Worm (Caenorhabditis elegans) whole organism, young adult: ENCODE results near the gene ubc-19.

Experiments
- B0261.1 ChIP-seq: sonication (generic microtip); optimal IDR thresholded peaks from 2 replicates; lab custom pipeline; 2016; ENCODE audit warnings: mild to moderate bottlenecking, missing genetic modification characterization, moderate library complexity, missing compliant biosample characterization
- C06A6.2 ChIP-seq: fragments of 200-800 bp; sonication (Bioruptor generic); conservative IDR thresholded peaks from 2 replicates; pipeline ENCODE4 v1.3.6; 2022; ENCODE audit warnings: missing genetic modification characterization, missing compliant biosample characterization
- D2030.7 ChIP-seq: fragments of 200-800 bp; sonication (Bioruptor generic); IDR thresholded peaks from 2 replicates; pipeline ENCODE4 v1.3.6; 2022; ENCODE audit warnings: missing genetic modification reagents, missing genetic modification characterization, missing compliant biosample characterization
- F33H1.4 ChIP-seq: fragments of 200-800 bp; sonication (Bioruptor generic); IDR thresholded peaks from 2 replicates; pipeline ENCODE4 v1.3.6; 2022; ENCODE audit warnings: missing genetic modification reagents, missing genetic modification characterization, missing compliant biosample characterization
- F39B2.1 ChIP-seq: fragments of 200-800 bp; sonication (Bioruptor generic); IDR thresholded peaks from 2 replicates; pipeline ENCODE4 v1.3.6; 2022; ENCODE audit warnings: missing genetic modification reagents, missing genetic modification characterization, missing compliant biosample characterization
- F49E8.2 ChIP-seq: sonication (generic microtip); optimal IDR thresholded peaks from 3 replicates; lab custom pipeline; 2017; ENCODE audit warnings: missing genetic modification characterization, mild to moderate bottlenecking, missing compliant biosample characterization, antibody characterized with exemption, moderate library complexity; ENCODE audit not compliant: insufficient read depth
- Y53G8AR.9 ChIP-seq: fragments of 200-800 bp; sonication (Bioruptor generic); conservative IDR thresholded peaks from 2 replicates; pipeline ENCODE4 v1.3.6; 2022; ENCODE audit warnings: missing genetic modification reagents, missing genetic modification characterization, missing compliant biosample characterization
- ama-1 ChIP-seq, 3 experiments: fragments of 150-350 bp in 1 of 3; sonication (generic microtip) in 2 of 3; optimal IDR thresholded peaks; 2 replicates each; lab custom pipeline; 2014 to 2018; ENCODE audit warnings: missing biosample characterization in 2 of 3, missing genetic modification characterization in 2 of 3, missing genetic modification reagents in 2 of 3
- aptf-3 ChIP-seq: fragments of 200-800 bp; sonication (Bioruptor generic); IDR thresholded peaks from 2 replicates; pipeline ENCODE4 v1.3.6; 2022; ENCODE audit warnings: missing genetic modification characterization, missing compliant biosample characterization
- attf-5 ChIP-seq: fragments of 200-800 bp; sonication (Bioruptor generic); optimal IDR thresholded peaks from 2 replicates; lab custom pipeline; 2018; ENCODE audit warnings: mild to moderate bottlenecking, missing genetic modification characterization, missing compliant biosample characterization
- bed-1 ChIP-seq: fragments of 200-800 bp; sonication (Bioruptor generic); IDR thresholded peaks from 2 replicates; pipeline ENCODE4 v1.3.6; 2022; ENCODE audit warnings: missing genetic modification reagents, missing genetic modification characterization, missing compliant biosample characterization
- ccch-3 ChIP-seq: fragments of 200-800 bp; sonication (Bioruptor generic); optimal IDR thresholded peaks from 2 replicates; lab custom pipeline; 2018; ENCODE audit warnings: mild to moderate bottlenecking, missing genetic modification characterization, missing compliant biosample characterization
- ceh-58 ChIP-seq: fragments of 200-800 bp; sonication (Bioruptor generic); IDR thresholded peaks from 2 replicates; pipeline ENCODE4 v1.3.6; 2022; ENCODE audit warnings: missing genetic modification characterization, missing compliant biosample characterization
- ceh-79 ChIP-seq: sonication (generic microtip); optimal IDR thresholded peaks from 2 replicates; lab custom pipeline; 2017; ENCODE audit warnings: mild to moderate bottlenecking, missing genetic modification characterization, missing compliant biosample characterization
- die-1 ChIP-seq: sonication (generic microtip); optimal IDR thresholded peaks from 2 replicates; lab custom pipeline; 2016; ENCODE audit warnings: missing genotype, mild to moderate bottlenecking, missing genetic modification characterization, missing compliant biosample characterization
- dox-1 ChIP-seq: fragments of 200-800 bp; sonication (Bioruptor generic); IDR thresholded peaks from 2 replicates; pipeline ENCODE4 v1.3.6; 2022; ENCODE audit warnings: missing genetic modification reagents, missing genetic modification characterization, missing compliant biosample characterization
- egl-44 ChIP-seq: fragments of 200-800 bp; sonication (Bioruptor generic); IDR thresholded peaks from 2 replicates; pipeline ENCODE4 v1.3.6; 2022; ENCODE audit warnings: missing genetic modification reagents, missing genetic modification characterization, missing compliant biosample characterization
- him-1 ChIP-seq: sonication (generic microtip); optimal IDR thresholded peaks from 2 replicates; lab custom pipeline; 2016; ENCODE audit warnings: missing genotype, missing genetic modification reagents, missing genetic modification characterization, missing compliant biosample characterization
- hlh-12 ChIP-seq: sonication (generic microtip); optimal IDR thresholded peaks from 2 replicates; lab custom pipeline; 2016; ENCODE audit warnings: missing genetic modification characterization, missing compliant biosample characterization
- hmg-20 ChIP-seq: fragments of 200-800 bp; sonication (Bioruptor generic); IDR thresholded peaks from 2 replicates; pipeline ENCODE4 v1.3.6; 2022; ENCODE audit warnings: missing genetic modification reagents, missing genetic modification characterization, missing compliant biosample characterization
- hrde-1 ChIP-seq: sonication (generic microtip); optimal IDR thresholded peaks from 2 replicates; lab custom pipeline; 2016; ENCODE audit warnings: missing genetic modification characterization, mild to moderate bottlenecking, missing compliant biosample characterization, moderate library complexity, missing genotype, missing genetic modification reagents, borderline replicate concordance
- lsy-27 ChIP-seq: sonication (generic microtip); optimal IDR thresholded peaks from 2 replicates; lab custom pipeline; 2017; ENCODE audit warnings: missing genetic modification characterization, mild to moderate bottlenecking, missing compliant biosample characterization, antibody characterized with exemption, missing genotype, borderline replicate concordance; ENCODE audit not compliant: insufficient read depth
- nfya-1 ChIP-seq: sonication (generic microtip); optimal IDR thresholded peaks from 2 replicates; lab custom pipeline; 2017; ENCODE audit warnings: antibody characterized with exemption, missing compliant biosample characterization, missing genetic modification characterization, borderline replicate concordance; ENCODE audit not compliant: insufficient read depth
- nhr-120 ChIP-seq: fragments of 200-800 bp; sonication (Bioruptor generic); IDR thresholded peaks from 2 replicates; pipeline ENCODE4 v1.3.6; 2022; ENCODE audit warnings: missing genetic modification characterization, missing compliant biosample characterization
- nhr-179 ChIP-seq: sonication (generic microtip); optimal IDR thresholded peaks from 2 replicates; lab custom pipeline; 2016; ENCODE audit warnings: mild to moderate bottlenecking, missing genetic modification characterization, missing compliant biosample characterization
- nhr-80 ChIP-seq: sonication (generic microtip); optimal IDR thresholded peaks from 2 replicates; lab custom pipeline; 2016; ENCODE audit warnings: missing genetic modification characterization, missing compliant biosample characterization
- rcor-1 ChIP-seq: fragments of 200-800 bp; sonication (Bioruptor generic); IDR thresholded peaks from 2 replicates; pipeline ENCODE4 v1.3.6; 2022; ENCODE audit warnings: missing genetic modification reagents, missing genetic modification characterization, missing compliant biosample characterization
- rpc-1 ChIP-seq, 2 experiments: fragments of 150-350 bp in 1 of 2; sonication (generic microtip) in 1 of 2; optimal IDR thresholded peaks; 2 replicates each; lab custom pipeline; 2014 to 2018; ENCODE audit warnings: missing biosample characterization in 1 of 2, missing genetic modification characterization in 1 of 2, missing genetic modification reagents in 1 of 2, missing genotype in 1 of 2
- sdz-38 ChIP-seq: sonication (generic microtip); optimal IDR thresholded peaks from 2 replicates; lab custom pipeline; 2016; ENCODE audit warnings: missing genotype, missing genetic modification characterization, missing compliant biosample characterization
- snpc-4 ChIP-seq, 5 experiments: fragments of 150-350 bp in 1 of 5; sonication (generic microtip) in 4 of 5; optimal IDR thresholded peaks; 2 replicates each; lab custom pipeline; 2014 to 2018; ENCODE audit warnings: missing genetic modification characterization in 5 of 5, missing biosample characterization in 3 of 5, antibody characterized with exemption in 2 of 5, mild to moderate bottlenecking in 2 of 5, missing compliant biosample characterization in 2 of 5, missing genotype in 2 of 5, moderate library complexity in 2 of 5, missing genetic modification reagents in 1 of 5
- sptf-2 ChIP-seq: fragments of 200-800 bp; sonication (Bioruptor generic); optimal IDR thresholded peaks from 2 replicates; lab custom pipeline; 2018; ENCODE audit warnings: mild to moderate bottlenecking, missing genetic modification characterization, missing compliant biosample characterization
- ztf-18 ChIP-seq: sonication (generic microtip); optimal IDR thresholded peaks from 2 replicates; lab custom pipeline; 2016; ENCODE audit warnings: missing genotype, mild to moderate bottlenecking, missing genetic modification characterization, missing compliant biosample characterization
- ztf-22 ChIP-seq: fragments of 200-800 bp; sonication (Bioruptor generic); optimal IDR thresholded peaks from 2 replicates; lab custom pipeline; 2018; ENCODE audit warnings: mild to moderate bottlenecking, missing genetic modification characterization, moderate library complexity, missing compliant biosample characterization

The ubc-19 gene

ce11 chrV:18719412-18719811 lies 29.9 kb upstream of the ubc-19 start:
- no peak for TF ChIP-seq nhr-80 (tag; lab: Kevin White, UChicago)
- TF ChIP-seq attf-5 (GFP tag; lab: Kevin White, UChicago) = no peak
- peak; percentile 6 for TF ChIP-seq sdz-38
- no peak for TF ChIP-seq dox-1 (GFP tag; lab: Robert Waterston, UW)
- no peak for TF ChIP-seq hmg-20 (GFP tag; lab: Robert Waterston, UW)
- TF ChIP-seq ccch-3 (GFP tag; lab: Kevin White, UChicago) = no peak

- TF ChIP-seq egl-44 = peak; percentile 69; the same call in 1 of the 2 replicates
- TF ChIP-seq bed-1 (GFP tag; lab: Robert Waterston, UW) = peak; percentile 97
- TF ChIP-seq nhr-120 (GFP tag; lab: Robert Waterston, UW) = peak; percentile 95; the same call in 1 of the 2 replicates
- TF ChIP-seq C06A6.2 (GFP tag; lab: Robert Waterston, UW) = no peak
- TF ChIP-seq hrde-1 (tag; lab: Kevin White, UChicago) = peak; percentile 43
- TF ChIP-seq snpc-4 (GFP tag; optimal IDR thresholded peaks at IDR 0.05; lab: Kevin White, UChicago) = no peak
- peak in 1 of 4 experiments; percentile 52 for TF ChIP-seq snpc-4 (tag; optimal IDR thresholded peaks at IDR 0.05; lab: Kevin White, UChicago)
- peak; percentile 37 for TF ChIP-seq rpc-1 (optimal IDR thresholded peaks at IDR 0.05; lab: Kevin White, UChicago)
- TF ChIP-seq rpc-1 (tag; optimal IDR thresholded peaks at IDR 0.05; lab: Kevin White, UChicago) = peak; percentile 75
- TF ChIP-seq ztf-18 (tag; lab: Kevin White, UChicago) = peak; percentile 87
- TF ChIP-seq him-1 (tag; lab: Kevin White, UChicago) = peak; percentile 22
- no peak for TF ChIP-seq Y53G8AR.9
- peak; percentile 24; the same call in 1 of the 2 replicates for TF ChIP-seq D2030.7 (GFP tag; lab: Robert Waterston, UW)
- no peak for TF ChIP-seq ama-1 (optimal IDR thresholded peaks at IDR 0.05; lab: Kevin White, UChicago)
- TF ChIP-seq ama-1 (GFP tag; optimal IDR thresholded peaks at IDR 0.05; lab: Kevin White, UChicago) = peak in 1 of 2 experiments; percentile 5
- TF ChIP-seq ztf-22 (GFP tag; lab: Kevin White, UChicago) = no peak
- TF ChIP-seq nfya-1 = no peak
- no peak for TF ChIP-seq F33H1.4 (GFP tag; lab: Robert Waterston, UW)
- peak; percentile 24 for TF ChIP-seq B0261.1 (tag; lab: Kevin White, UChicago)
- peak; percentile 53 for TF ChIP-seq hlh-12
- TF ChIP-seq F49E8.2 = peak; percentile 1
- no peak for TF ChIP-seq nhr-179 (tag; lab: Kevin White, UChicago)
- no peak for TF ChIP-seq ceh-79 (tag; lab: Kevin White, UChicago)
- no peak for TF ChIP-seq rcor-1 (GFP tag; lab: Robert Waterston, UW)
- peak; percentile 24 for TF ChIP-seq die-1 (tag; lab: Kevin White, UChicago)
Observed at ce11 chrV:18712118-18712517, 22.6 kb upstream of the ubc-19 start.

ce11 chrV:18711362-18711761 lies 21.8 kb upstream of the ubc-19 start:
- TF ChIP-seq sptf-2 (GFP tag; lab: Kevin White, UChicago) (no peak), ceh-58 (GFP tag; lab: Robert Waterston, UW) (no peak), lsy-27 (tag; lab: Kevin White, UChicago) (no peak), nhr-120 (GFP tag; lab: Robert Waterston, UW) (peak; percentile 78; the same call in 1 of the 2 replicates), aptf-3 (peak; percentile 32; the same call in 1 of the 2 replicates), F39B2.1 (no peak), nfya-1 (peak; percentile 41)
- TF ChIP-seq, all 124 proteins: peak for 3
